Fruit fly (Drosophila melanogaster) whole organism, embryonic: ENCODE data around the gene Argk1.

ENCODE experiments used
- CG12769 ChIP-seq: fragments of 200-800 bp; sonication (Bioruptor generic); optimal IDR thresholded peaks from 2 replicates; lab custom pipeline; 2019; ENCODE audit warnings: missing biosample characterization, mild to moderate bottlenecking, missing genetic modification characterization, moderate library complexity
- CG1832 ChIP-seq: fragments of 200-800 bp; sonication (Bioruptor generic); optimal IDR thresholded peaks from 2 replicates; lab custom pipeline; 2017; ENCODE audit warnings: missing biosample characterization, mild to moderate bottlenecking, missing genetic modification characterization, inconsistent platforms
- CG2199 ChIP-seq: fragments of 200-800 bp; sonication (Bioruptor generic); IDR thresholded peaks from 3 replicates; pipeline ENCODE4 v1.3.6; 2022; ENCODE audit warnings: missing biosample characterization, missing genetic modification characterization
- CG2712 ChIP-seq: fragments of 200-800 bp; optimal IDR thresholded peaks from 3 replicates; lab custom pipeline; 2019; ENCODE audit warnings: missing biosample characterization, mild to moderate bottlenecking, missing genetic modification characterization, moderate library complexity
- CG32767 ChIP-seq: fragments of 200-800 bp; sonication (Bioruptor generic); IDR thresholded peaks from 2 replicates; pipeline ENCODE4 v1.3.6; 2022; ENCODE audit warnings: missing biosample characterization, missing genetic modification characterization
- CG7928 ChIP-seq: fragments of 200-800 bp; sonication (Bioruptor generic); optimal IDR thresholded peaks from 2 replicates; lab custom pipeline; 2017; ENCODE audit warnings: missing biosample characterization, mild to moderate bottlenecking, missing genetic modification characterization
- CG8765 ChIP-seq: fragments of 200-800 bp; sonication (Bioruptor generic); IDR thresholded peaks from 2 replicates; pipeline ENCODE4 v1.3.6; 2022; ENCODE audit warnings: missing biosample characterization, missing genetic modification characterization
- CG9437 ChIP-seq: fragments of 200-800 bp; sonication (Bioruptor generic); optimal IDR thresholded peaks from 2 replicates; lab custom pipeline; 2018; ENCODE audit warnings: missing biosample characterization, mild to moderate bottlenecking, missing genetic modification characterization
- Dbx ChIP-seq: fragments of 200-800 bp; sonication (Bioruptor generic); IDR thresholded peaks from 3 replicates; pipeline ENCODE4 v1.3.6; 2022; ENCODE audit warnings: missing biosample characterization, missing genetic modification characterization
- Dll ChIP-seq: fragments of 200-800 bp; sonication (Bioruptor generic); IDR thresholded peaks from 4 replicates; pipeline ENCODE4 v1.3.6; 2022; ENCODE audit warnings: missing biosample characterization, missing genetic modification characterization; ENCODE audit not compliant: partially characterized antibody
- Doc2 ChIP-seq: fragments of 200-800 bp; sonication (Bioruptor generic); IDR thresholded peaks from 2 replicates; pipeline ENCODE4 v1.3.6; 2022; ENCODE audit warnings: missing biosample characterization, missing genetic modification characterization
- Drgx ChIP-seq: fragments of 200-800 bp; sonication (Bioruptor generic); IDR thresholded peaks from 2 replicates; pipeline ENCODE4 v1.3.6; 2022; ENCODE audit warnings: missing biosample characterization, missing genetic modification characterization
- Elba2 ChIP-seq: fragments of 200-800 bp; sonication (Bioruptor generic); optimal IDR thresholded peaks from 3 replicates; lab custom pipeline; 2016; ENCODE audit warnings: missing biosample characterization, missing genetic modification characterization
- Fer3 ChIP-seq: fragments of 200-800 bp; sonication (Bioruptor generic); optimal IDR thresholded peaks from 2 replicates; lab custom pipeline; 2018; ENCODE audit warnings: missing biosample characterization, mild to moderate bottlenecking, missing genetic modification characterization, moderate library complexity
- HLH4C ChIP-seq: fragments of 200-800 bp; sonication (Bioruptor generic); IDR thresholded peaks from 3 replicates; pipeline ENCODE4 v1.3.6; 2022; ENCODE audit warnings: missing biosample characterization, missing genetic modification characterization; ENCODE audit not compliant: partially characterized antibody
- Nf-YC ChIP-seq: fragments of 200-800 bp; optimal IDR thresholded peaks from 3 replicates; lab custom pipeline; 2019; ENCODE audit warnings: missing biosample characterization, mild to moderate bottlenecking, missing genetic modification characterization, moderate library complexity
- Taf1 ChIP-seq: fragments of 200-800 bp; sonication (Bioruptor generic); IDR thresholded peaks from 2 replicates; pipeline ENCODE4 v1.3.6; 2022; ENCODE audit warnings: missing biosample characterization, missing genetic modification characterization
- Trl ChIP-seq, 3 experiments: fragments of >200 bp in 2 of 3; fragments of 200-800 bp in 1 of 3; sonication (Bioruptor generic) in 1 of 3; optimal IDR thresholded peaks; 2 replicates in 1 of 3; 3 replicates in 2 of 3; lab custom pipeline; 2016 to 2017; ENCODE audit warnings: missing biosample characterization in 1 of 3, missing genetic modification characterization in 1 of 3
- bbx ChIP-seq: fragments of 200-800 bp; sonication (Bioruptor generic); IDR thresholded peaks from 2 replicates; pipeline ENCODE4 v1.3.6; 2022; ENCODE audit warnings: missing biosample characterization, missing genetic modification characterization; ENCODE audit not compliant: partially characterized antibody
- cg ChIP-seq: fragments of 200-800 bp; sonication (Bioruptor generic); optimal IDR thresholded peaks from 3 replicates; lab custom pipeline; 2019; ENCODE audit warnings: missing biosample characterization, mild to moderate bottlenecking, missing genetic modification characterization, moderate library complexity
- fru ChIP-seq: fragments of >200 bp; optimal IDR thresholded peaks from 2 replicates; lab custom pipeline; 2017
- gcm2 ChIP-seq: fragments of 200-800 bp; sonication (Bioruptor generic); optimal IDR thresholded peaks from 2 replicates; lab custom pipeline; 2016; ENCODE audit warnings: missing biosample characterization, missing genetic modification characterization
- grau ChIP-seq: fragments of 200-800 bp; optimal IDR thresholded peaks from 3 replicates; lab custom pipeline; 2019; ENCODE audit warnings: missing biosample characterization, mild to moderate bottlenecking, missing genetic modification characterization, moderate library complexity
- grn ChIP-seq: fragments of 200-800 bp; sonication (Bioruptor generic); optimal IDR thresholded peaks from 3 replicates; lab custom pipeline; 2017; ENCODE audit warnings: missing biosample characterization, missing genetic modification characterization
- kni ChIP-seq: fragments of 200-800 bp; sonication (Bioruptor generic); optimal IDR thresholded peaks from 3 replicates; lab custom pipeline; 2017; ENCODE audit warnings: mild to moderate bottlenecking, missing biosample characterization, missing genetic modification reagents, missing genetic modification characterization
- nmo ChIP-seq: fragments of 200-800 bp; sonication (Bioruptor generic); optimal IDR thresholded peaks from 2 replicates; lab custom pipeline; 2018; ENCODE audit warnings: missing biosample characterization, mild to moderate bottlenecking, missing genetic modification characterization, moderate library complexity
- nom ChIP-seq: fragments of 200-800 bp; sonication (Bioruptor generic); optimal IDR thresholded peaks from 2 replicates; lab custom pipeline; 2017; ENCODE audit warnings: missing biosample characterization, missing genetic modification characterization, mild to moderate bottlenecking, moderate library complexity, missing genetic modification reagents
- pfk ChIP-seq: fragments of 200-800 bp; sonication (Bioruptor generic); optimal IDR thresholded peaks from 2 replicates; lab custom pipeline; 2018; ENCODE audit warnings: missing biosample characterization, mild to moderate bottlenecking, missing genetic modification characterization, moderate library complexity
- phol ChIP-seq: fragments of 200-800 bp; sonication (Bioruptor generic); optimal IDR thresholded peaks from 3 replicates; lab custom pipeline; 2018; ENCODE audit warnings: missing biosample characterization, mild to moderate bottlenecking, missing genetic modification characterization, moderate library complexity
- sens ChIP-seq: fragments of 200-800 bp; sonication (Bioruptor generic); peaks from one replicate; lab custom pipeline; 2016; ENCODE audit warnings: missing biosample characterization, missing genetic modification characterization
- seq ChIP-seq: fragments of 200-800 bp; sonication (Bioruptor generic); IDR thresholded peaks from 2 replicates; pipeline ENCODE4 v1.3.6; 2022; ENCODE audit warnings: missing biosample characterization, missing genetic modification characterization
- so ChIP-seq: fragments of 200-800 bp; sonication (Bioruptor generic); IDR thresholded peaks from 3 replicates; pipeline ENCODE4 v1.3.6; 2022; ENCODE audit warnings: missing biosample characterization, missing genetic modification characterization
- sr ChIP-seq: fragments of 200-800 bp; sonication (Bioruptor generic); IDR thresholded peaks from 3 replicates; pipeline ENCODE4 v1.3.6; 2022; ENCODE audit warnings: missing biosample characterization, missing genetic modification characterization
- stc ChIP-seq: fragments of 200-800 bp; sonication (Bioruptor generic); IDR thresholded peaks from 2 replicates; pipeline ENCODE4 v1.3.6; 2022; ENCODE audit warnings: missing biosample characterization, missing genetic modification characterization
- sug ChIP-seq: fragments of 200-800 bp; optimal IDR thresholded peaks from 2 replicates; lab custom pipeline; 2019; ENCODE audit warnings: missing biosample characterization, mild to moderate bottlenecking, missing genetic modification characterization, moderate library complexity
- twi ChIP-seq: fragments of 200-800 bp; optimal IDR thresholded peaks from 2 replicates; lab custom pipeline; 2019; ENCODE audit warnings: missing biosample characterization, mild to moderate bottlenecking, missing genetic modification characterization, moderate library complexity
- usp ChIP-seq: fragments of >200 bp; optimal IDR thresholded peaks from 2 replicates; lab custom pipeline; 2017; ENCODE audit warnings: missing biosample characterization, missing genetic modification characterization
- vfl ChIP-seq: fragments of 200-800 bp; sonication (Bioruptor generic); optimal IDR thresholded peaks from 2 replicates; lab custom pipeline; 2016; ENCODE audit warnings: missing biosample characterization, missing genetic modification characterization
- vnd ChIP-seq: fragments of 200-800 bp; sonication (Bioruptor generic); IDR thresholded peaks from 3 replicates; pipeline ENCODE4 v1.3.6; 2022; ENCODE audit warnings: missing biosample characterization, missing genetic modification characterization; ENCODE audit not compliant: partially characterized antibody
- z ChIP-seq: fragments of 200-800 bp; sonication (Bioruptor generic); IDR thresholded peaks from 3 replicates; pipeline ENCODE4 v1.3.6; 2022; ENCODE audit warnings: missing biosample characterization, missing genetic modification characterization

The Argk1 gene

DNA sequence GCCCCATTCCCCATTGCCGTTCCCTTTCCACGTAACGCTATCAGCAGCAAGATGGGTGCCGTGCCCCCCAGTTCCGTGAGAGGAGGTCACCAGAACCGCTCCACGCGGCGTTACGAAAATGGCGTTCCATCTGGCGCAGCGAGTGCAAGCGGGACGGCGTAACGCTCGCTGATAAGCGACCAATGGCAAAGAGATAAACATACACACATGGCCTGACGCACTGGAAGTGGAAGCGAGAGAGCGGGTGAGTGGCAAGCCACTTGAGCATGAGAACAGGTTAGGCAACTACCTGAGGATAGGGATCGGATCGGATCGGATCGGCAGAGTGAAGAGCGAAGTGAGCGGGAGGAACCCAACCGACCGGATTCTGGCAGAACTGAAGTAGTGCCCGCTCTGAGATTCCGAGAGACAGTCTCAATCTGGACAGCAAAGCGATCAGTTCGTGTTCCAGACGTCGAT is 61.0 kb downstream of the Argk1 start, which contains the start of gene Doc3 (continued):
- TF ChIP-seq Nf-YC (tag; lab: Kevin White, UChicago) (peak; percentile 99), CG7928 (GFP tag; lab: Kevin White, UChicago) (no peak), vfl (GFP tag; lab: Kevin White, UChicago) (peak; percentile 38), vnd (GFP tag; lab: Robert Waterston, UW) (peak; percentile 50; the same call in 1 of the 3 replicates), CG2712 (no peak), Drgx (GFP tag; lab: Robert Waterston, UW) (no peak), Dll (GFP tag; lab: Robert Waterston, UW) (0 out of 4 replicates have a peak, but pooled peaks have one; percentile 44), Fer3 (tag; lab: Kevin White, UChicago) (no peak), Elba2 (GFP tag; lab: Kevin White, UChicago) (no peak), fru (lab: Kevin White, UChicago) (no peak), CG1832 (peak; percentile 92), CG32767 (GFP tag; lab: Robert Waterston, UW) (peak; percentile 38; the same call in 1 of the 2 replicates), gcm2 (GFP tag; lab: Kevin White, UChicago) (no peak), cg (GFP tag; lab: Kevin White, UChicago) (peak; percentile 60), bbx (0 out of 2 replicates have a peak, but pooled peaks have one; percentile 36), CG9437 (peak; percentile 27), nmo (GFP tag; lab: Kevin White, UChicago) (no peak), sens (peak; percentile 69), CG2199 (GFP tag; lab: Robert Waterston, UW) (peak; percentile 29; the same call in 1 of the 3 replicates), nom (GFP tag; lab: Kevin White, UChicago) (no peak), CG12769 (tag; lab: Kevin White, UChicago) (peak; percentile 79), Dbx (GFP tag; lab: Robert Waterston, UW) (no peak), pfk (GFP tag; lab: Kevin White, UChicago) (peak; percentile 27), stc (GFP tag; lab: Robert Waterston, UW) (no peak), seq (GFP tag; lab: Robert Waterston, UW) (no peak), phol (tag; lab: Kevin White, UChicago) (peak; percentile 82), grn (GFP tag; lab: Kevin White, UChicago) (peak; percentile 75), Doc2 (GFP tag; lab: Robert Waterston, UW) (no peak), grau (tag; lab: Kevin White, UChicago) (no peak), CG8765 (GFP tag; lab: Robert Waterston, UW) (no peak), HLH4C (GFP tag; lab: Robert Waterston, UW) (0 out of 3 replicates have a peak, but pooled peaks have one; percentile 41), Trl (optimal IDR thresholded peaks at IDR 0.05; lab: Kevin White, UChicago) (peak; percentile 49 to 60), Trl (GFP tag; optimal IDR thresholded peaks at IDR 0.05; lab: Kevin White, UChicago) (no peak), usp (no peak), so (GFP tag; lab: Robert Waterston, UW) (0 out of 3 replicates have a peak, but pooled peaks have one; percentile 24), Taf1 (GFP tag; lab: Robert Waterston, UW) (no peak), sr (GFP tag; lab: Robert Waterston, UW) (peak; percentile 65; the same call in 1 of the 3 replicates), twi (tag; lab: Kevin White, UChicago) (peak; percentile 66), sug (tag; lab: Kevin White, UChicago) (peak; percentile 96), z (GFP tag; lab: Robert Waterston, UW) (peak; percentile 64; the same call in 1 of the 3 replicates), kni (GFP tag; lab: Kevin White, UChicago) (peak; percentile 83)
